Fruit fly (Drosophila melanogaster) whole organism, embryonic: ENCODE data around the gene CG13071.

Experiments used
- Abd-B ChIP-seq: fragments of 200-800 bp; sonication (Bioruptor generic); optimal IDR thresholded peaks from 2 replicates; lab custom pipeline; 2018; ENCODE audit warnings: missing biosample characterization, mild to moderate bottlenecking, missing genetic modification characterization, moderate library complexity
- Blimp-1 ChIP-seq: fragments of 200-800 bp; sonication (Bioruptor generic); optimal IDR thresholded peaks from 3 replicates; lab custom pipeline; 2018; ENCODE audit warnings: missing biosample characterization, missing genetic modification characterization, mild to moderate bottlenecking, moderate library complexity, missing genetic modification reagents
- CG10209 ChIP-seq: fragments of 200-800 bp; sonication (Bioruptor generic); optimal IDR thresholded peaks from 3 replicates; lab custom pipeline; 2017; ENCODE audit warnings: missing biosample characterization, mild to moderate bottlenecking, missing genetic modification characterization, missing genetic modification reagents
- CG10959 ChIP-seq: fragments of 200-800 bp; sonication (Bioruptor generic); IDR thresholded peaks from 2 replicates; pipeline ENCODE4 v1.3.6; 2022; ENCODE audit warnings: missing biosample characterization, missing genetic modification characterization
- CG11560 ChIP-seq: fragments of 200-800 bp; sonication (Bioruptor generic); IDR thresholded peaks from 3 replicates; pipeline ENCODE4 v1.3.6; 2022; ENCODE audit warnings: missing biosample characterization, missing genetic modification characterization
- CG12104 ChIP-seq: fragments of 200-800 bp; sonication (Bioruptor generic); optimal IDR thresholded peaks from 3 replicates; lab custom pipeline; 2016; ENCODE audit warnings: missing biosample characterization, missing genetic modification characterization
- CG12219 ChIP-seq: fragments of 200-800 bp; sonication (Bioruptor generic); optimal IDR thresholded peaks from 3 replicates; lab custom pipeline; 2018; ENCODE audit warnings: missing biosample characterization, mild to moderate bottlenecking, missing genetic modification characterization
- CG13775 ChIP-seq: fragments of 200-800 bp; sonication (Bioruptor generic); optimal IDR thresholded peaks from 3 replicates; lab custom pipeline; 2017; ENCODE audit warnings: missing biosample characterization, mild to moderate bottlenecking, missing genetic modification characterization
- CG16779 ChIP-seq: fragments of 200-800 bp; sonication (Bioruptor generic); IDR thresholded peaks from 2 replicates; pipeline ENCODE4 v1.3.6; 2022; ENCODE audit warnings: missing biosample characterization, missing genetic modification characterization
- CG16863 ChIP-seq: fragments of 200-800 bp; sonication (Bioruptor generic); optimal IDR thresholded peaks from 3 replicates; lab custom pipeline; 2016; ENCODE audit warnings: missing biosample characterization, missing genetic modification characterization
- CG17186 ChIP-seq: fragments of 200-800 bp; sonication (Bioruptor generic); optimal IDR thresholded peaks from 3 replicates; lab custom pipeline; 2017; ENCODE audit warnings: missing biosample characterization, missing genetic modification reagents, missing genetic modification characterization
- CG18262 ChIP-seq: fragments of 200-800 bp; optimal IDR thresholded peaks from 3 replicates; lab custom pipeline; 2019; ENCODE audit warnings: missing biosample characterization, mild to moderate bottlenecking, missing genetic modification characterization, moderate library complexity
- CG1832 ChIP-seq: fragments of 200-800 bp; sonication (Bioruptor generic); optimal IDR thresholded peaks from 2 replicates; lab custom pipeline; 2017; ENCODE audit warnings: missing biosample characterization, mild to moderate bottlenecking, missing genetic modification characterization, inconsistent platforms
- CG18599 ChIP-seq: fragments of 200-800 bp; sonication (Bioruptor generic); optimal IDR thresholded peaks from 3 replicates; lab custom pipeline; 2017; ENCODE audit warnings: missing biosample characterization, missing genetic modification characterization, mild to moderate bottlenecking, moderate library complexity, missing genetic modification reagents
- CG2116 ChIP-seq: fragments of 200-800 bp; sonication (Bioruptor generic); optimal IDR thresholded peaks from 3 replicates; lab custom pipeline; 2018; ENCODE audit warnings: missing biosample characterization, mild to moderate bottlenecking, missing genetic modification characterization
- CG2129 ChIP-seq: fragments of 200-800 bp; sonication (Bioruptor generic); IDR thresholded peaks from 2 replicates; pipeline ENCODE4 v1.3.6; 2022; ENCODE audit warnings: missing biosample characterization, missing genetic modification characterization; ENCODE audit not compliant: partially characterized antibody
- CG30431 ChIP-seq: fragments of 200-800 bp; sonication (Bioruptor generic); optimal IDR thresholded peaks from 2 replicates; lab custom pipeline; 2017; ENCODE audit warnings: missing biosample characterization, missing genetic modification characterization
- CG31441 ChIP-seq: fragments of 200-800 bp; sonication (Bioruptor generic); IDR thresholded peaks from 2 replicates; pipeline ENCODE4 v1.3.6; 2022; ENCODE audit warnings: missing biosample characterization, missing genetic modification characterization
- CG3407 ChIP-seq: fragments of 200-800 bp; sonication (Bioruptor generic); optimal IDR thresholded peaks from 2 replicates; lab custom pipeline; 2018; ENCODE audit warnings: missing biosample characterization, mild to moderate bottlenecking, missing genetic modification characterization
- CG4282 ChIP-seq: fragments of 200-800 bp; sonication (Bioruptor generic); optimal IDR thresholded peaks from 2 replicates; lab custom pipeline; 2016; ENCODE audit warnings: missing biosample characterization, missing genetic modification characterization
- CG7556 ChIP-seq: fragments of 200-800 bp; sonication (Bioruptor generic); optimal IDR thresholded peaks from 2 replicates; lab custom pipeline; 2017; ENCODE audit warnings: missing biosample characterization, mild to moderate bottlenecking, missing genetic modification characterization
- CkIIα-i1 ChIP-seq: fragments of 200-800 bp; sonication (Bioruptor generic); IDR thresholded peaks from 2 replicates; pipeline ENCODE4 v1.3.6; 2022; ENCODE audit warnings: missing biosample characterization, missing genetic modification characterization
- H15 ChIP-seq: fragments of 200-800 bp; sonication (Bioruptor generic); IDR thresholded peaks from 3 replicates; pipeline ENCODE4 v1.3.6; 2022; ENCODE audit warnings: missing biosample characterization, missing genetic modification characterization
- Hmr ChIP-seq: fragments of 200-800 bp; sonication (Bioruptor generic); optimal IDR thresholded peaks from 3 replicates; lab custom pipeline; 2017; ENCODE audit warnings: mild to moderate bottlenecking, missing biosample characterization, missing genetic modification reagents, missing genetic modification characterization
- Max ChIP-seq: fragments of 200-800 bp; sonication (Bioruptor generic); optimal IDR thresholded peaks from 2 replicates; lab custom pipeline; 2016; ENCODE audit warnings: missing biosample characterization, mild to moderate bottlenecking, missing genetic modification characterization
- Nf-YA ChIP-seq: fragments of 200-800 bp; sonication (Bioruptor generic); IDR thresholded peaks from 2 replicates; pipeline ENCODE4 v1.3.6; 2022; ENCODE audit warnings: missing biosample characterization, missing genetic modification characterization
- Sox102F ChIP-seq: fragments of 200-800 bp; sonication (Bioruptor generic); optimal IDR thresholded peaks from 2 replicates; lab custom pipeline; 2018; ENCODE audit warnings: missing biosample characterization, mild to moderate bottlenecking, missing genetic modification characterization, moderate library complexity
- Trl ChIP-seq, 3 experiments: fragments of >200 bp in 2 of 3; fragments of 200-800 bp in 1 of 3; sonication (Bioruptor generic) in 1 of 3; optimal IDR thresholded peaks; 2 replicates in 1 of 3; 3 replicates in 2 of 3; lab custom pipeline; 2016 to 2017; ENCODE audit warnings: missing biosample characterization in 1 of 3, missing genetic modification characterization in 1 of 3
- amos ChIP-seq: fragments of 200-800 bp; sonication (Bioruptor generic); IDR thresholded peaks from 2 replicates; pipeline ENCODE4 v1.3.6; 2022; ENCODE audit warnings: missing biosample characterization, missing genetic modification characterization; ENCODE audit not compliant: partially characterized antibody
- ci ChIP-seq: fragments of 200-800 bp; sonication (Bioruptor generic); IDR thresholded peaks from 3 replicates; pipeline ENCODE4 v1.3.6; 2022; ENCODE audit warnings: missing biosample characterization, missing genetic modification characterization
- crp ChIP-seq, 2 experiments: fragments of 200-800 bp; sonication (Bioruptor generic); optimal IDR thresholded peaks; 2 replicates in 1 of 2; 3 replicates in 1 of 2; lab custom pipeline; 2017; ENCODE audit warnings: missing biosample characterization in 2 of 2, missing genetic modification characterization in 2 of 2, mild to moderate bottlenecking in 1 of 2, moderate library complexity in 1 of 2
- gsb-n ChIP-seq: fragments of 200-800 bp; sonication (Bioruptor generic); optimal IDR thresholded peaks from 3 replicates; lab custom pipeline; 2018; ENCODE audit warnings: missing biosample characterization, mild to moderate bottlenecking, missing genetic modification characterization
- ind ChIP-seq: fragments of 200-800 bp; sonication (Bioruptor generic); optimal IDR thresholded peaks from 3 replicates; lab custom pipeline; 2016; ENCODE audit warnings: missing biosample characterization, missing genetic modification characterization
- jumu ChIP-seq: fragments of 200-800 bp; sonication (Bioruptor generic); optimal IDR thresholded peaks from 3 replicates; lab custom pipeline; 2016; ENCODE audit warnings: missing biosample characterization, missing genetic modification characterization
- ken ChIP-seq: fragments of 200-800 bp; sonication (Bioruptor generic); IDR thresholded peaks from 3 replicates; pipeline ENCODE4 v1.3.6; 2022; ENCODE audit warnings: missing biosample characterization, missing genetic modification characterization
- lab ChIP-seq: fragments of 200-800 bp; sonication (Bioruptor generic); optimal IDR thresholded peaks from 3 replicates; lab custom pipeline; 2017; ENCODE audit warnings: missing biosample characterization, missing genetic modification characterization, mild to moderate bottlenecking, moderate library complexity, missing genetic modification reagents
- luna ChIP-seq: fragments of 200-800 bp; sonication (Bioruptor generic); optimal IDR thresholded peaks from 2 replicates; lab custom pipeline; 2016; ENCODE audit warnings: missing biosample characterization, missing genetic modification characterization
- oc ChIP-seq: fragments of 200-800 bp; sonication (Bioruptor generic); optimal IDR thresholded peaks from 2 replicates; lab custom pipeline; 2018; ENCODE audit warnings: missing biosample characterization, mild to moderate bottlenecking, missing genetic modification characterization, moderate library complexity
- pb ChIP-seq: fragments of 200-800 bp; sonication (Bioruptor generic); optimal IDR thresholded peaks from 3 replicates; lab custom pipeline; 2016; ENCODE audit warnings: missing biosample characterization, missing genetic modification characterization
- pfk ChIP-seq: fragments of 200-800 bp; sonication (Bioruptor generic); optimal IDR thresholded peaks from 2 replicates; lab custom pipeline; 2018; ENCODE audit warnings: missing biosample characterization, mild to moderate bottlenecking, missing genetic modification characterization, moderate library complexity
- pnt ChIP-seq: fragments of 200-800 bp; sonication (Bioruptor generic); optimal IDR thresholded peaks from 3 replicates; lab custom pipeline; 2016; ENCODE audit warnings: missing biosample characterization, missing genetic modification characterization
- pzg ChIP-seq: fragments of 200-800 bp; sonication (Bioruptor generic); optimal IDR thresholded peaks from 3 replicates; lab custom pipeline; 2018; ENCODE audit warnings: missing biosample characterization, mild to moderate bottlenecking, missing genetic modification characterization, moderate library complexity
- sc ChIP-seq, 3 experiments: fragments of >200 bp in 2 of 3; fragments of 200-800 bp in 1 of 3; sonication (Bioruptor generic) in 1 of 3; optimal IDR thresholded peaks; 2 replicates in 2 of 3; 3 replicates in 1 of 3; lab custom pipeline; 2017; ENCODE audit warnings: mild to moderate bottlenecking in 1 of 3, missing biosample characterization in 1 of 3, missing genetic modification characterization in 1 of 3, missing genetic modification reagents in 1 of 3
- sens-2 ChIP-seq: fragments of 200-800 bp; sonication (Bioruptor generic); IDR thresholded peaks from 2 replicates; pipeline ENCODE4 v1.3.6; 2022; ENCODE audit warnings: missing biosample characterization, missing genetic modification characterization
- shn ChIP-seq: fragments of 200-800 bp; sonication (Bioruptor generic); optimal IDR thresholded peaks from 3 replicates; lab custom pipeline; 2016; ENCODE audit warnings: missing biosample characterization, missing genetic modification characterization
- sim ChIP-seq: fragments of 200-800 bp; sonication (Bioruptor generic); IDR thresholded peaks from 2 replicates; pipeline ENCODE4 v1.3.6; 2022; ENCODE audit warnings: missing biosample characterization, missing genetic modification characterization
- trem ChIP-seq: fragments of 200-800 bp; optimal IDR thresholded peaks from 3 replicates; lab custom pipeline; 2019; ENCODE audit warnings: missing biosample characterization, mild to moderate bottlenecking, missing genetic modification characterization, moderate library complexity
- unpg ChIP-seq: fragments of 200-800 bp; sonication (Bioruptor generic); optimal IDR thresholded peaks from 3 replicates; lab custom pipeline; 2018; ENCODE audit warnings: missing biosample characterization, mild to moderate bottlenecking, missing genetic modification characterization, moderate library complexity

Gene CG13071

dm6 chr3L:16305820-16306650 is 43.5 kb downstream of the CG13071 start, which contains the start of the genes CG13043 and CG13063 (continued):
- no peak for TF ChIP-seq CG11560 (tag; lab: Robert Waterston, UW)
- TF ChIP-seq CG17186, result no peak
- TF ChIP-seq Max (GFP tag; lab: Kevin White, UChicago), result no peak
- TF ChIP-seq Abd-B, result no peak
- TF ChIP-seq lab (GFP tag; lab: Kevin White, UChicago), result no peak
- TF ChIP-seq CG12219 (GFP tag; lab: Kevin White, UChicago), result no peak
- no peak for TF ChIP-seq sc (optimal IDR thresholded peaks at IDR 0.05; lab: Kevin White, UChicago)
- TF ChIP-seq sc (GFP tag; optimal IDR thresholded peaks at IDR 0.05; lab: Kevin White, UChicago), result no peak
- TF ChIP-seq CG1832 (GFP tag; lab: Kevin White, UChicago), result no peak
- TF ChIP-seq Sox102F (GFP tag; lab: Kevin White, UChicago), result peak; percentile 35
- TF ChIP-seq CG18262 (tag; lab: Kevin White, UChicago), result no peak
- TF ChIP-seq gsb-n, result peak; percentile 58
- TF ChIP-seq amos (GFP tag; lab: Robert Waterston, UW), result no peak
- peak; percentile 7 for TF ChIP-seq oc (tag; lab: Kevin White, UChicago)
- no peak for TF ChIP-seq CkIIα-i1 (GFP tag; lab: Robert Waterston, UW)
- no peak for TF ChIP-seq jumu (GFP tag; lab: Kevin White, UChicago)
- TF ChIP-seq CG3407 (GFP tag; lab: Kevin White, UChicago), result no peak
- peak; percentile 11 for TF ChIP-seq CG7556
- no peak for TF ChIP-seq trem (tag; lab: Kevin White, UChicago)
- TF ChIP-seq pb (GFP tag; lab: Kevin White, UChicago), result no peak
- no peak for TF ChIP-seq CG13775
- no peak for TF ChIP-seq CG10209 (GFP tag; lab: Kevin White, UChicago)
- TF ChIP-seq CG30431, result no peak
- TF ChIP-seq CG16779 (GFP tag; lab: Robert Waterston, UW), result no peak
- TF ChIP-seq CG2129, result no peak
- no peak for TF ChIP-seq pnt
- TF ChIP-seq CG10959, result no peak
- TF ChIP-seq luna (GFP tag; lab: Kevin White, UChicago), result no peak
- no peak for TF ChIP-seq Hmr (GFP tag; lab: Kevin White, UChicago)
- no peak for TF ChIP-seq pzg (GFP tag; lab: Kevin White, UChicago)
- no peak for TF ChIP-seq H15
- TF ChIP-seq Blimp-1, result peak; percentile 27
- no peak for TF ChIP-seq CG2116
- no peak for TF ChIP-seq ken (GFP tag; lab: Robert Waterston, UW)
- TF ChIP-seq sim (GFP tag; lab: Robert Waterston, UW), result no peak
- TF ChIP-seq Trl (optimal IDR thresholded peaks at IDR 0.05; lab: Kevin White, UChicago), result no peak
- no peak for TF ChIP-seq Trl (GFP tag; optimal IDR thresholded peaks at IDR 0.05; lab: Kevin White, UChicago)
- no peak for TF ChIP-seq pfk
- TF ChIP-seq ind, result no peak
- TF ChIP-seq shn (GFP tag; lab: Kevin White, UChicago), result no peak
- no peak for TF ChIP-seq CG18599 (GFP tag; lab: Kevin White, UChicago)
- no peak for TF ChIP-seq CG16863
- peak; percentile 42 for TF ChIP-seq unpg (GFP tag; lab: Kevin White, UChicago)
- no peak for TF ChIP-seq sens-2
- 0 out of 3 replicates have a peak, but pooled peaks have one; percentile 32 for TF ChIP-seq ci (GFP tag; lab: Robert Waterston, UW)
- TF ChIP-seq CG12104 (GFP tag; lab: Kevin White, UChicago), result no peak
- no peak for TF ChIP-seq CG4282 (GFP tag; lab: Kevin White, UChicago)
- TF ChIP-seq CG31441 (GFP tag; lab: Robert Waterston, UW), result 0 out of 2 replicates have a peak, but pooled peaks have one; percentile 23
- no peak for TF ChIP-seq Nf-YA (GFP tag; lab: Robert Waterston, UW)
- no peak for TF ChIP-seq crp (GFP tag; optimal IDR thresholded peaks at IDR 0.05; lab: Kevin White, UChicago)
